Worm (Caenorhabditis elegans) whole organism, L2 larva: ENCODE data around the gene spig-4.

Source experiments
- F13H6.1 ChIP-seq: sonication (generic microtip); optimal IDR thresholded peaks from 2 replicates; lab custom pipeline; 2016; ENCODE audit warnings: missing genetic modification characterization, missing compliant biosample characterization
- R02D3.7 ChIP-seq: fragments of 150-350 bp; optimal IDR thresholded peaks from 2 replicates; lab custom pipeline; 2014; ENCODE audit warnings: missing biosample characterization, missing genetic modification characterization
- Y55F3AM.14 ChIP-seq: fragments of 200-800 bp; sonication (Bioruptor generic); optimal IDR thresholded peaks from 2 replicates; lab custom pipeline; 2018; ENCODE audit warnings: mild to moderate bottlenecking, missing genetic modification characterization, missing compliant biosample characterization
- ZK546.5 ChIP-seq: sonication (generic microtip); optimal IDR thresholded peaks from 2 replicates; lab custom pipeline; 2017; ENCODE audit warnings: missing biosample characterization, missing genetic modification characterization
- alr-1 ChIP-seq: fragments of 150-350 bp; optimal IDR thresholded peaks from 2 replicates; lab custom pipeline; 2014; ENCODE audit warnings: missing biosample characterization, missing genetic modification characterization
- aly-2 ChIP-seq: fragments of 150-350 bp; optimal IDR thresholded peaks from 2 replicates; lab custom pipeline; 2014; ENCODE audit warnings: missing biosample characterization, missing genetic modification characterization
- ama-1 ChIP-seq: fragments of 150-350 bp; optimal IDR thresholded peaks from 2 replicates; lab custom pipeline; 2018; ENCODE audit warnings: inconsistent platforms
- blmp-1 ChIP-seq: sonication (generic microtip); optimal IDR thresholded peaks from 2 replicates; lab custom pipeline; 2017; ENCODE audit warnings: missing genetic modification characterization, mild to moderate bottlenecking, missing compliant biosample characterization, antibody characterized with exemption, moderate library complexity; ENCODE audit not compliant: insufficient read depth
- ceh-16 ChIP-seq: fragments of 150-350 bp; optimal IDR thresholded peaks from 2 replicates; lab custom pipeline; 2014; ENCODE audit warnings: missing biosample characterization, missing genetic modification characterization
- crh-2 ChIP-seq: sonication (generic microtip); optimal IDR thresholded peaks from 2 replicates; lab custom pipeline; 2017; ENCODE audit warnings: missing biosample characterization, missing genetic modification characterization
- dmd-4 ChIP-seq: sonication (generic microtip); optimal IDR thresholded peaks from 2 replicates; lab custom pipeline; 2017; ENCODE audit warnings: missing biosample characterization, missing genetic modification characterization
- egl-27 ChIP-seq: sonication (generic microtip); optimal IDR thresholded peaks from 3 replicates; lab custom pipeline; 2017; ENCODE audit warnings: missing biosample characterization, missing genetic modification reagents, missing genetic modification characterization
- elt-1 ChIP-seq: fragments of 150-350 bp; optimal IDR thresholded peaks from 2 replicates; lab custom pipeline; 2014; ENCODE audit warnings: missing biosample characterization, missing genetic modification characterization
- elt-3 ChIP-seq: sonication (generic microtip); optimal IDR thresholded peaks from 2 replicates; lab custom pipeline; 2017; ENCODE audit warnings: missing biosample characterization, missing genetic modification characterization
- fos-1 ChIP-seq: fragments of 150-350 bp; optimal IDR thresholded peaks from 2 replicates; lab custom pipeline; 2014; ENCODE audit warnings: missing biosample characterization, missing genetic modification characterization
- gmeb-1 ChIP-seq: fragments of 150-350 bp; optimal IDR thresholded peaks from 2 replicates; lab custom pipeline; 2014; ENCODE audit warnings: missing biosample characterization, missing genetic modification characterization
- lin-11 ChIP-seq: fragments of 150-350 bp; sonication (generic microtip); optimal IDR thresholded peaks from 2 replicates; lab custom pipeline; 2014; ENCODE audit warnings: missing biosample characterization, missing genetic modification characterization, inconsistent platforms, mixed read lengths
- lin-13 ChIP-seq: fragments of 150-350 bp; optimal IDR thresholded peaks from 2 replicates; lab custom pipeline; 2014; ENCODE audit warnings: missing biosample characterization, missing genetic modification reagents, missing genetic modification characterization
- lsy-2 ChIP-seq, 2 experiments: fragments of 150-350 bp in 1 of 2; sonication (generic microtip) in 1 of 2; optimal IDR thresholded peaks; 2 replicates each; lab custom pipeline; 2014 to 2017; ENCODE audit warnings: missing biosample characterization in 2 of 2, missing genetic modification characterization in 2 of 2
- mab-5 ChIP-seq: fragments of 150-350 bp; optimal IDR thresholded peaks from 2 replicates; lab custom pipeline; 2014; ENCODE audit warnings: missing biosample characterization, missing genetic modification characterization
- mbf-1 ChIP-seq: sonication (generic microtip); optimal IDR thresholded peaks from 2 replicates; lab custom pipeline; 2017; ENCODE audit warnings: missing biosample characterization, missing genetic modification characterization
- nhr-11 ChIP-seq: fragments of 150-350 bp; optimal IDR thresholded peaks from 2 replicates; lab custom pipeline; 2014; ENCODE audit warnings: missing biosample characterization, missing genetic modification characterization
- nhr-12 ChIP-seq: fragments of 150-350 bp; optimal IDR thresholded peaks from 2 replicates; lab custom pipeline; 2014; ENCODE audit warnings: missing biosample characterization, missing genetic modification characterization
- nhr-129 ChIP-seq: fragments of 150-350 bp; optimal IDR thresholded peaks from 2 replicates; lab custom pipeline; 2014; ENCODE audit warnings: missing biosample characterization, missing genetic modification characterization
- nhr-21 ChIP-seq: fragments of 150-350 bp; optimal IDR thresholded peaks from 2 replicates; lab custom pipeline; 2014; ENCODE audit warnings: missing biosample characterization, missing genetic modification characterization
- nhr-237 ChIP-seq: fragments of 150-350 bp; optimal IDR thresholded peaks from 2 replicates; lab custom pipeline; 2014; ENCODE audit warnings: missing biosample characterization, missing genetic modification characterization
- nhr-6 ChIP-seq: fragments of 150-350 bp; optimal IDR thresholded peaks from 2 replicates; lab custom pipeline; 2014; ENCODE audit warnings: missing biosample characterization, missing genetic modification characterization
- nhr-77 ChIP-seq: fragments of 150-350 bp; optimal IDR thresholded peaks from 2 replicates; lab custom pipeline; 2014; ENCODE audit warnings: missing biosample characterization, missing genetic modification characterization
- sem-4 ChIP-seq: fragments of 150-350 bp; optimal IDR thresholded peaks from 2 replicates; lab custom pipeline; 2014; ENCODE audit warnings: missing biosample characterization, missing genetic modification reagents, missing genetic modification characterization
- skn-1 ChIP-seq: sonication (generic microtip); optimal IDR thresholded peaks from 2 replicates; lab custom pipeline; 2017; ENCODE audit warnings: missing biosample characterization, missing genetic modification characterization
- sma-3 ChIP-seq: sonication (generic microtip); optimal IDR thresholded peaks from 2 replicates; lab custom pipeline; 2016; ENCODE audit warnings: missing genetic modification reagents, missing genetic modification characterization, missing compliant biosample characterization
- sma-9 ChIP-seq, 2 experiments: fragments of 150-350 bp in 1 of 2; sonication (generic microtip) in 1 of 2; optimal IDR thresholded peaks; 2 replicates each; lab custom pipeline; 2014 to 2016; ENCODE audit warnings: missing genetic modification characterization in 2 of 2, mild to moderate bottlenecking in 1 of 2, missing biosample characterization in 1 of 2, missing compliant biosample characterization in 1 of 2, missing genetic modification reagents in 1 of 2, moderate library complexity in 1 of 2
- snpc-4 ChIP-seq: fragments of 150-350 bp; optimal IDR thresholded peaks from 2 replicates; lab custom pipeline; 2014; ENCODE audit warnings: missing biosample characterization, missing genetic modification characterization
- unc-39 ChIP-seq: fragments of 150-350 bp; optimal IDR thresholded peaks from 2 replicates; lab custom pipeline; 2014; ENCODE audit warnings: missing biosample characterization, missing genetic modification characterization
- unc-55 ChIP-seq: fragments of 150-350 bp; sonication (generic microtip); optimal IDR thresholded peaks from 3 replicates; lab custom pipeline; 2014; ENCODE audit warnings: missing biosample characterization, missing genetic modification reagents, missing genetic modification characterization
- unc-62 ChIP-seq: fragments of 150-350 bp; optimal IDR thresholded peaks from 2 replicates; lab custom pipeline; 2014; ENCODE audit warnings: missing biosample characterization, missing genetic modification reagents, missing genetic modification characterization
- zag-1 ChIP-seq: fragments of 150-350 bp; optimal IDR thresholded peaks from 2 replicates; lab custom pipeline; 2014; ENCODE audit warnings: missing biosample characterization, missing genetic modification characterization
- ztf-1 ChIP-seq: fragments of 200-800 bp; sonication (Bioruptor generic); conservative IDR thresholded peaks from 2 replicates; pipeline ENCODE4 v1.3.6; 2022; ENCODE audit warnings: missing genetic modification characterization, missing compliant biosample characterization
- ztf-11 ChIP-seq: sonication (generic microtip); optimal IDR thresholded peaks from 2 replicates; lab custom pipeline; 2017; ENCODE audit warnings: missing biosample characterization, missing genetic modification characterization
- ztf-4 ChIP-seq: fragments of 150-350 bp; optimal IDR thresholded peaks from 2 replicates; lab custom pipeline; 2014; ENCODE audit warnings: missing biosample characterization, missing genetic modification characterization

spig-4 gene

ce11 chrV:14354258-14354877 is 47.7 kb upstream of the spig-4 start, which contains the start of gene Y49A3A.3 (continued):
- TF ChIP-seq zag-1 (tag; lab: Kevin White, UChicago) (no peak), sma-3 (peak; percentile 45), F13H6.1 (tag; lab: Kevin White, UChicago) (peak; percentile 17), mab-5 (tag; lab: Kevin White, UChicago) (no peak), elt-1 (no peak), lsy-2 (tag; optimal IDR thresholded peaks at IDR 0.05; lab: Kevin White, UChicago) (no peak), sem-4 (tag; lab: Kevin White, UChicago) (no peak), lin-13 (GFP tag; lab: Kevin White, UChicago) (peak; percentile 37), lin-11 (tag; lab: Kevin White, UChicago) (no peak), nhr-129 (tag; lab: Kevin White, UChicago) (peak; percentile 49), unc-39 (tag; lab: Kevin White, UChicago) (no peak), mbf-1 (tag; lab: Kevin White, UChicago) (no peak), ama-1 (lab: Kevin White, UChicago) (peak; percentile 49), R02D3.7 (tag; lab: Kevin White, UChicago) (no peak), ceh-16 (no peak)

ce11 chrV:14352032-14352431 is 45.4 kb upstream of the spig-4 start:
- TF ChIP-seq unc-62 (GFP tag; lab: Kevin White, UChicago) (no peak), mab-5 (tag; lab: Kevin White, UChicago) (no peak), ztf-11 (tag; lab: Kevin White, UChicago) (no peak), sem-4 (tag; lab: Kevin White, UChicago) (no peak), crh-2 (tag; lab: Kevin White, UChicago) (no peak), skn-1 (tag; lab: Kevin White, UChicago) (no peak), alr-1 (no peak), fos-1 (tag; lab: Kevin White, UChicago) (no peak), elt-1 (no peak), lin-11 (tag; lab: Kevin White, UChicago) (no peak), nhr-12 (tag; lab: Kevin White, UChicago) (no peak), elt-3 (tag; lab: Kevin White, UChicago) (no peak), nhr-6 (tag; lab: Kevin White, UChicago) (no peak), lin-13 (GFP tag; lab: Kevin White, UChicago) (no peak), snpc-4 (no peak), dmd-4 (tag; lab: Kevin White, UChicago) (no peak), unc-55 (GFP tag; lab: Kevin White, UChicago) (no peak), aly-2 (tag; lab: Kevin White, UChicago) (no peak), nhr-129 (tag; lab: Kevin White, UChicago) (no peak), F13H6.1 (tag; lab: Kevin White, UChicago) (no peak)
- TF ChIP-seq, all 48 proteins: peak for 0

- no peak for TF ChIP-seq lin-13 (GFP tag; lab: Kevin White, UChicago)
- no peak for TF ChIP-seq blmp-1 (tag; lab: Kevin White, UChicago)
- no peak for TF ChIP-seq crh-2 (tag; lab: Kevin White, UChicago)
- TF ChIP-seq unc-55 (GFP tag; lab: Kevin White, UChicago) = no peak
- TF ChIP-seq aly-2 (tag; lab: Kevin White, UChicago) = no peak
These were observed 45.0 kb upstream of the spig-4 start, which contains the start of gene vha-13 for ce11 chrV:14351629-14352028. vha-13 (plus strand) TSS chrV:14351709.

ce11 chrV:14350949-14351348 is 44.3 kb upstream of the spig-4 start:
- peak; percentile 88 for TF ChIP-seq nhr-129 (tag; lab: Kevin White, UChicago)
- TF ChIP-seq unc-39 (tag; lab: Kevin White, UChicago) = peak; percentile 12
- TF ChIP-seq nhr-21 = peak; percentile 59
- peak; percentile 4 for TF ChIP-seq ama-1 (lab: Kevin White, UChicago)
- no peak for TF ChIP-seq aly-2 (tag; lab: Kevin White, UChicago)
- TF ChIP-seq elt-1 = no peak
- no peak for TF ChIP-seq unc-62 (GFP tag; lab: Kevin White, UChicago)
- peak; percentile 87 for TF ChIP-seq snpc-4
- TF ChIP-seq sma-9 (GFP tag; optimal IDR thresholded peaks at IDR 0.05; lab: Kevin White, UChicago) = peak; percentile 49
- no peak for TF ChIP-seq sma-9 (tag; optimal IDR thresholded peaks at IDR 0.05; lab: Kevin White, UChicago)
- TF ChIP-seq ztf-4 (tag; lab: Kevin White, UChicago) = no peak
- TF ChIP-seq ZK546.5 = no peak
- no peak for TF ChIP-seq ceh-16
- TF ChIP-seq lsy-2 (tag; optimal IDR thresholded peaks at IDR 0.05; lab: Kevin White, UChicago) = peak; percentile 1 to 76
- peak; percentile 16 for TF ChIP-seq Y55F3AM.14 (GFP tag; lab: Kevin White, UChicago)
- TF ChIP-seq F13H6.1 (tag; lab: Kevin White, UChicago) = peak; percentile 79
- peak; percentile 37 for TF ChIP-seq sem-4 (tag; lab: Kevin White, UChicago)
- peak; percentile 49 for TF ChIP-seq nhr-11 (tag; lab: Kevin White, UChicago)
- TF ChIP-seq mab-5 (tag; lab: Kevin White, UChicago) = peak; percentile 50
- TF ChIP-seq R02D3.7 (tag; lab: Kevin White, UChicago) = no peak
- peak; percentile 80 for TF ChIP-seq unc-55 (GFP tag; lab: Kevin White, UChicago)
- no peak for TF ChIP-seq nhr-77 (tag; lab: Kevin White, UChicago)
- peak; percentile 91 for TF ChIP-seq fos-1 (tag; lab: Kevin White, UChicago)
- TF ChIP-seq dmd-4 (tag; lab: Kevin White, UChicago) = no peak
- no peak for TF ChIP-seq nhr-237 (tag; lab: Kevin White, UChicago)
- peak; percentile 87 for TF ChIP-seq zag-1 (tag; lab: Kevin White, UChicago)
- peak; percentile 58 for TF ChIP-seq lin-13 (GFP tag; lab: Kevin White, UChicago)
- peak; percentile 40 for TF ChIP-seq egl-27 (tag; lab: Kevin White, UChicago)
- TF ChIP-seq crh-2 (tag; lab: Kevin White, UChicago) = peak; percentile 93
- no peak for TF ChIP-seq mbf-1 (tag; lab: Kevin White, UChicago)
- peak; percentile 54 for TF ChIP-seq blmp-1 (tag; lab: Kevin White, UChicago)
- peak; percentile 59 for TF ChIP-seq lin-11 (tag; lab: Kevin White, UChicago)
- no peak for TF ChIP-seq ztf-1 (GFP tag; lab: Robert Waterston, UW)
- TF ChIP-seq alr-1 = no peak
- TF ChIP-seq gmeb-1 = peak; percentile 61
- no peak for TF ChIP-seq skn-1 (tag; lab: Kevin White, UChicago)
